Worm (Caenorhabditis elegans) whole organism, young adult: ENCODE measurements around the gene C06E8.5.

ENCODE experiments used
- D2030.7 ChIP-seq: fragments of 200-800 bp; sonication (Bioruptor generic); IDR thresholded peaks from 2 replicates; pipeline ENCODE4 v1.3.6; 2022; ENCODE audit warnings: missing genetic modification reagents, missing genetic modification characterization, missing compliant biosample characterization
- F23B12.7 ChIP-seq: sonication (generic microtip); optimal IDR thresholded peaks from 2 replicates; lab custom pipeline; 2017; ENCODE audit warnings: missing genetic modification characterization, mild to moderate bottlenecking, missing compliant biosample characterization, antibody characterized with exemption, moderate library complexity; ENCODE audit not compliant: insufficient read depth
- F52B5.7 ChIP-seq: sonication (generic microtip); optimal IDR thresholded peaks from 2 replicates; lab custom pipeline; 2016; ENCODE audit warnings: mild to moderate bottlenecking, missing genetic modification characterization, missing compliant biosample characterization
- Y67H2A.10 ChIP-seq: fragments of 200-800 bp; sonication (Bioruptor generic); conservative IDR thresholded peaks from 2 replicates; pipeline ENCODE4 v1.3.6; 2022; ENCODE audit warnings: missing genetic modification reagents, missing genetic modification characterization, missing compliant biosample characterization
- Y95B8A.8 ChIP-seq: fragments of 200-800 bp; sonication (Bioruptor generic); IDR thresholded peaks from 2 replicates; pipeline ENCODE4 v1.3.6; 2022; ENCODE audit warnings: missing genetic modification reagents, missing genetic modification characterization, missing compliant biosample characterization
- ama-1 ChIP-seq, 3 experiments: fragments of 150-350 bp in 1 of 3; sonication (generic microtip) in 2 of 3; optimal IDR thresholded peaks; 2 replicates each; lab custom pipeline; 2014 to 2018; ENCODE audit warnings: missing biosample characterization in 2 of 3, missing genetic modification characterization in 2 of 3, missing genetic modification reagents in 2 of 3
- aptf-3 ChIP-seq: fragments of 200-800 bp; sonication (Bioruptor generic); IDR thresholded peaks from 2 replicates; pipeline ENCODE4 v1.3.6; 2022; ENCODE audit warnings: missing genetic modification characterization, missing compliant biosample characterization
- attf-3 ChIP-seq: fragments of 200-800 bp; sonication (Bioruptor generic); conservative IDR thresholded peaks from 2 replicates; pipeline ENCODE4 v1.3.6; 2022; ENCODE audit warnings: missing genetic modification reagents, missing genetic modification characterization, missing compliant biosample characterization
- cebp-2 ChIP-seq: fragments of 200-800 bp; sonication (Bioruptor generic); IDR thresholded peaks from 2 replicates; pipeline ENCODE4 v1.3.6; 2022; ENCODE audit warnings: missing genetic modification characterization, missing compliant biosample characterization
- ceh-40 ChIP-seq: fragments of 200-800 bp; sonication (Bioruptor generic); IDR thresholded peaks from 2 replicates; pipeline ENCODE4 v1.3.6; 2022; ENCODE audit warnings: missing genetic modification characterization, missing compliant biosample characterization
- dpff-1 ChIP-seq: sonication (generic microtip); optimal IDR thresholded peaks from 2 replicates; lab custom pipeline; 2017; ENCODE audit warnings: mild to moderate bottlenecking, missing genetic modification characterization, missing compliant biosample characterization
- tlf-1 ChIP-seq: fragments of 200-800 bp; sonication (Bioruptor generic); optimal IDR thresholded peaks from 2 replicates; lab custom pipeline; 2018; ENCODE audit warnings: mild to moderate bottlenecking, missing genetic modification characterization, missing compliant biosample characterization
- unc-62 ChIP-seq: fragments of 150-350 bp; optimal IDR thresholded peaks from 2 replicates; lab custom pipeline; 2014; ENCODE audit warnings: missing biosample characterization, missing genetic modification reagents, missing genetic modification characterization
- zfh-2 ChIP-seq: fragments of 200-800 bp; sonication (Bioruptor generic); conservative IDR thresholded peaks from 2 replicates; pipeline ENCODE4 v1.3.6; 2022; ENCODE audit warnings: missing genetic modification reagents, missing genetic modification characterization, missing compliant biosample characterization

DNA sequence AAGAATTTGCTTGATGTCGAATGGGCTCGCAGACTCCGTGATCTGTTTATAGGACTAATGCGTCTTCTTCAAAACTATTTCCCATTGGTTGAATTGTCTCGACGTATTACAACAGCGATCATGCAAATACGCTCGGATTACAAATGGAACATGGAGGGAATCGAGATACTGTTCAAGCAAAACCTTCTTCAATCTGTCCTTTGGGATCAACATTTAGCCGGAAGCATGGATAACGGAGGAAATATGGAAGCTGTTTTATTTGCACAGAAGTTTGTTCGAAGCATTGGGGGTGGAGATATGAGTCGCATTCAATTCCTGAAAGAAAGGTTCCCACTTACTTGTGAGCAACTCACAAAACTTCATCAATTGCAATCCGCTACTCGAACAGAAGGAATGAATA lies 49.5 kb downstream of the C06E8.5 start:
- no peak for TF ChIP-seq D2030.7
- TF ChIP-seq tlf-1 (GFP tag; lab: Kevin White, UChicago), result no peak
- no peak for TF ChIP-seq dpff-1
- no peak for TF ChIP-seq F52B5.7
- no peak for TF ChIP-seq zfh-2
- no peak for TF ChIP-seq ceh-40 (GFP tag; lab: Robert Waterston, UW)
- no peak for TF ChIP-seq Y67H2A.10 (GFP tag; lab: Robert Waterston, UW)
- no peak for TF ChIP-seq unc-62 (GFP tag; lab: Kevin White, UChicago)
- TF ChIP-seq F23B12.7 (tag; lab: Kevin White, UChicago), result no peak
- TF ChIP-seq ama-1 (optimal IDR thresholded peaks at IDR 0.05; lab: Kevin White, UChicago), result no peak
- TF ChIP-seq ama-1 (GFP tag; optimal IDR thresholded peaks at IDR 0.05; lab: Kevin White, UChicago), result no peak
- no peak for TF ChIP-seq cebp-2 (GFP tag; lab: Robert Waterston, UW)
- no peak for TF ChIP-seq Y95B8A.8
- no peak for TF ChIP-seq attf-3 (GFP tag; lab: Robert Waterston, UW)
- no peak for TF ChIP-seq aptf-3 (GFP tag; lab: Robert Waterston, UW)
